Worm (Caenorhabditis elegans) whole organism, L1 larva: Measurements from ENCODE around the gene mut-7.

Source experiments
- C16A3.4 ChIP-seq: fragments of 150-350 bp; optimal IDR thresholded peaks from 2 replicates; lab custom pipeline; 2014; ENCODE audit warnings: missing biosample characterization, missing genetic modification characterization
- F16B12.6 ChIP-seq: fragments of 150-350 bp; optimal IDR thresholded peaks from 2 replicates; lab custom pipeline; 2014; ENCODE audit warnings: missing biosample characterization, missing genetic modification characterization
- alr-1 ChIP-seq: fragments of 200-800 bp; sonication (Bioruptor generic); optimal IDR thresholded peaks from 2 replicates; lab custom pipeline; 2018; ENCODE audit warnings: borderline replicate concordance, mild to moderate bottlenecking, missing genetic modification characterization, missing compliant biosample characterization
- ama-1 ChIP-seq: fragments of 150-350 bp; optimal IDR thresholded peaks from 2 replicates; lab custom pipeline; 2014
- blmp-1 ChIP-seq: fragments of 150-350 bp; optimal IDR thresholded peaks from 2 replicates; lab custom pipeline; 2014; ENCODE audit warnings: missing biosample characterization, missing genetic modification characterization
- ceh-63 ChIP-seq: fragments of 200-800 bp; sonication (Bioruptor generic); optimal IDR thresholded peaks from 2 replicates; lab custom pipeline; 2018; ENCODE audit warnings: mild to moderate bottlenecking, missing genetic modification characterization, missing compliant biosample characterization
- ceh-8 ChIP-seq: fragments of 200-800 bp; sonication (Bioruptor generic); optimal IDR thresholded peaks from 2 replicates; lab custom pipeline; 2018; ENCODE audit warnings: mild to moderate bottlenecking, missing genetic modification characterization, moderate library complexity, missing compliant biosample characterization
- ceh-82 ChIP-seq, 3 experiments: fragments of 150-350 bp in 1 of 3; sonication (generic microtip) in 2 of 3; optimal IDR thresholded peaks; 2 replicates each; lab custom pipeline; 2014 to 2017; ENCODE audit warnings: missing biosample characterization in 3 of 3, missing genetic modification characterization in 3 of 3
- ceh-88 ChIP-seq: fragments of 200-800 bp; sonication (Bioruptor generic); IDR thresholded peaks from 2 replicates; pipeline ENCODE4 v1.3.6; 2022; ENCODE audit warnings: missing genetic modification characterization, missing compliant biosample characterization
- ces-1 ChIP-seq: fragments of 150-350 bp; optimal IDR thresholded peaks from 2 replicates; lab custom pipeline; 2014; ENCODE audit warnings: missing biosample characterization, missing genetic modification reagents, missing genetic modification characterization
- dpl-1 ChIP-seq, 3 experiments: fragments of 150-350 bp in 2 of 3; sonication (generic microtip) in 1 of 3; optimal IDR thresholded peaks; 2 replicates each; lab custom pipeline; 2014 to 2017; ENCODE audit warnings: missing biosample characterization in 3 of 3, missing genetic modification characterization in 3 of 3, missing genetic modification reagents in 3 of 3
- efl-1 ChIP-seq, 4 experiments: fragments of 150-350 bp; optimal IDR thresholded peaks in 3 of 4; peaks in 1 of 4; 1 replicate in 1 of 4; 2 replicates in 3 of 4; lab custom pipeline; 2014; ENCODE audit warnings: missing biosample characterization in 2 of 4, missing genetic modification characterization in 2 of 4, missing genetic modification reagents in 2 of 4
- elt-3 ChIP-seq, 6 experiments: fragments of 150-350 bp in 1 of 6; sonication (generic microtip); optimal IDR thresholded peaks; 2 replicates each; lab custom pipeline; 2017 to 2018; ENCODE audit warnings: missing biosample characterization in 6 of 6, missing genetic modification characterization in 6 of 6, inconsistent platforms in 1 of 6
- grh-1 ChIP-seq: fragments of 200-800 bp; sonication (Bioruptor generic); IDR thresholded peaks from 2 replicates; pipeline ENCODE4 v1.3.6; 2022; ENCODE audit warnings: missing genetic modification reagents, missing genetic modification characterization, missing compliant biosample characterization
- hlh-17 ChIP-seq: fragments of 200-800 bp; sonication (Bioruptor generic); optimal IDR thresholded peaks from 2 replicates; lab custom pipeline; 2018; ENCODE audit warnings: missing genetic modification characterization, mild to moderate bottlenecking, missing compliant biosample characterization, moderate library complexity, borderline replicate concordance
- isw-1 ChIP-seq: fragments of 200-800 bp; sonication (Bioruptor generic); IDR thresholded peaks from 2 replicates; pipeline ENCODE4 v1.3.6; 2022; ENCODE audit warnings: missing genetic modification characterization, missing compliant biosample characterization
- lin-13 ChIP-seq: fragments of 150-350 bp; optimal IDR thresholded peaks from 2 replicates; lab custom pipeline; 2014; ENCODE audit warnings: missing biosample characterization, missing genetic modification reagents, missing genetic modification characterization
- lin-35 ChIP-seq, 2 experiments: fragments of 150-350 bp; optimal IDR thresholded peaks; 2 replicates each; lab custom pipeline; 2014; ENCODE audit warnings: missing biosample characterization in 2 of 2, missing genetic modification characterization in 2 of 2, missing genetic modification reagents in 2 of 2
- lsy-2 ChIP-seq, 2 experiments: fragments of 150-350 bp; optimal IDR thresholded peaks; 2 replicates each; lab custom pipeline; 2014; ENCODE audit warnings: missing biosample characterization in 2 of 2, missing genetic modification characterization in 2 of 2
- mef-2 ChIP-seq: fragments of 150-350 bp; optimal IDR thresholded peaks from 2 replicates; lab custom pipeline; 2014; ENCODE audit warnings: missing biosample characterization, missing genetic modification characterization
- mep-1 ChIP-seq: fragments of 150-350 bp; optimal IDR thresholded peaks from 2 replicates; lab custom pipeline; 2014; ENCODE audit warnings: missing biosample characterization, missing genetic modification characterization
- nhr-11 ChIP-seq: fragments of 150-350 bp; optimal IDR thresholded peaks from 2 replicates; lab custom pipeline; 2014; ENCODE audit warnings: missing biosample characterization, missing genetic modification characterization
- nhr-20 ChIP-seq: sonication (generic microtip); optimal IDR thresholded peaks from 2 replicates; lab custom pipeline; 2016; ENCODE audit warnings: mild to moderate bottlenecking, missing genetic modification characterization, missing compliant biosample characterization
- nhr-84 ChIP-seq: sonication (generic microtip); optimal IDR thresholded peaks from 2 replicates; lab custom pipeline; 2017; ENCODE audit warnings: missing biosample characterization, missing genetic modification characterization
- nhr-85 ChIP-seq: sonication (generic microtip); peaks from one replicate; lab custom pipeline; 2016; ENCODE audit warnings: missing genetic modification characterization, inconsistent platforms, missing compliant biosample characterization
- pqm-1 ChIP-seq: sonication (generic microtip); optimal IDR thresholded peaks from 3 replicates; lab custom pipeline; 2017; ENCODE audit warnings: missing biosample characterization, missing genetic modification characterization
- skn-1 ChIP-seq: fragments of 150-350 bp; optimal IDR thresholded peaks from 2 replicates; lab custom pipeline; 2014; ENCODE audit warnings: missing biosample characterization, missing genetic modification characterization
- snpc-4 ChIP-seq: fragments of 150-350 bp; optimal IDR thresholded peaks from 2 replicates; lab custom pipeline; 2014; ENCODE audit warnings: missing biosample characterization, missing genetic modification characterization
- snu-23 ChIP-seq: sonication (generic microtip); optimal IDR thresholded peaks from 2 replicates; lab custom pipeline; 2016; ENCODE audit warnings: missing genetic modification characterization, missing compliant biosample characterization
- tlp-1 ChIP-seq: fragments of 150-350 bp; optimal IDR thresholded peaks from 2 replicates; lab custom pipeline; 2014; ENCODE audit warnings: missing biosample characterization, missing genetic modification characterization
- unc-30 ChIP-seq: sonication (generic microtip); optimal IDR thresholded peaks from 2 replicates; lab custom pipeline; 2017; ENCODE audit warnings: missing biosample characterization, missing genetic modification characterization
- ztf-4 ChIP-seq: fragments of 150-350 bp; optimal IDR thresholded peaks from 2 replicates; lab custom pipeline; 2014; ENCODE audit warnings: missing biosample characterization, missing genetic modification characterization

Gene mut-7

DNA sequence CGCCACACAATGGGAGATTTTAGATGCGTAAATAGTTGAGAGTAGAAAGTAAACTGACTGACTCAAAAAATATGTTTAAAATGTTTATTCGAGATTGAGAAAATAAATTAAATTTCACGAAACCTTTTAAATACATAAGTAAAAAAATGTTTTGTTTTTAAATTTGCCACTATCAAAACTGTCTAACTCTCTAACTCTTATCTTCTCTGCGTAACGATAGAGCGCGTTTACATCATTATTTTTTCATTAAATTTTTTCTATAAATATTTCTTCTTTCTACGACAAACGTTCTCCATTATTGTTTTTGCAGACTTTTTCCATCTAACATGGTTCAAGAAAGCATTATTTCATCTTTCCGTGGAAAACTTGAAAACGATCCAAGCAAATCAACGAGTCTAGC is 636 bp upstream of the mut-7 start, which contains the start of gene eif-2Balpha (continued):
- TF ChIP-seq C16A3.4 (tag; lab: Kevin White, UChicago) (peak; percentile 40), mep-1 (peak; percentile 16), ceh-82 (tag; optimal IDR thresholded peaks at IDR 0.05; lab: Kevin White, UChicago) (peak in 1 of 3 experiments; percentile 30), lin-35 (GFP tag; optimal IDR thresholded peaks at IDR 0.05; lab: Kevin White, UChicago) (peak; percentile 44 to 90)
- TF ChIP-seq, all 84 proteins: peak for 16

DNA sequence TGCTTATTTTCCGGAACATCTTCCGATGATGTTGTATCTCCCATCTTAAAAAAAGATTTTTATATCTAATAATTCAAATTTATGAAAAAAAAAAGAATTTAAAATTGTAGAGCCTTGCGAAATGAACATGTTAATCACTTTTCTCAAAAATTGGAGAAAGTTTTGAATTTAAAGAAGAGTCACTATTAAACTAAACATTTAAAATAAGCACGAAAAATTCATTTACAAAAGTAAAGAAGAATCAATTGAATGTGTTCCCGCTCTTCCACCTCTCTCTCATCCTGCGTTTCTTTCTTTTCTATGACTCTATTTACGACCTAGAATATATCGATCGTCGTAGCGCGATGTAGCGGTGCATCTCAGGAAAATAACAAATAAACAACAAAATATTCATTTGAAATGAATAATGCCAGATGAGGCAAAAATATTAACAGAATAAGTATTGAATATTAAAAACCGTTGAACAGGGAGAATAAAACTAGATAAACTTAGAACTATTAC is 3.5 kb downstream of the mut-7 start, which contains the start of gene ZK1098.3:
Gene ZK1098.3, minus strand, starts transcription at position 51 of the 501 bp plus-strand sequence.
- TF ChIP-seq nhr-84 (tag; lab: Kevin White, UChicago), result no peak
- TF ChIP-seq pqm-1 (tag; lab: Kevin White, UChicago), result no peak
- TF ChIP-seq hlh-17, result no peak
- peak; percentile 15 for TF ChIP-seq blmp-1 (tag; lab: Kevin White, UChicago)
- no peak for TF ChIP-seq nhr-20
- TF ChIP-seq dpl-1 (GFP tag; optimal IDR thresholded peaks at IDR 0.05; lab: Kevin White, UChicago), result peak in 2 of 3 experiments; percentile 9 to 45
- TF ChIP-seq ces-1 (GFP tag; lab: Kevin White, UChicago), result no peak
- no peak for TF ChIP-seq nhr-85 (tag; lab: Kevin White, UChicago)
- peak; percentile 12 to 24 for TF ChIP-seq efl-1 (optimal IDR thresholded peaks at IDR 0.05; lab: Kevin White, UChicago)
- TF ChIP-seq efl-1 (GFP tag; optimal IDR thresholded peaks at IDR 0.05 in 1 of 2; lab: Kevin White, UChicago), result peak in 1 of 2 experiments; percentile 14
- peak in 1 of 2 experiments; percentile 12 for TF ChIP-seq lin-35 (GFP tag; optimal IDR thresholded peaks at IDR 0.05; lab: Kevin White, UChicago)
- peak; percentile 18 to 60 for TF ChIP-seq lsy-2 (tag; optimal IDR thresholded peaks at IDR 0.05; lab: Kevin White, UChicago)
- no peak for TF ChIP-seq grh-1 (GFP tag; lab: Robert Waterston, UW)
- TF ChIP-seq mep-1, result peak; percentile 49

DNA sequence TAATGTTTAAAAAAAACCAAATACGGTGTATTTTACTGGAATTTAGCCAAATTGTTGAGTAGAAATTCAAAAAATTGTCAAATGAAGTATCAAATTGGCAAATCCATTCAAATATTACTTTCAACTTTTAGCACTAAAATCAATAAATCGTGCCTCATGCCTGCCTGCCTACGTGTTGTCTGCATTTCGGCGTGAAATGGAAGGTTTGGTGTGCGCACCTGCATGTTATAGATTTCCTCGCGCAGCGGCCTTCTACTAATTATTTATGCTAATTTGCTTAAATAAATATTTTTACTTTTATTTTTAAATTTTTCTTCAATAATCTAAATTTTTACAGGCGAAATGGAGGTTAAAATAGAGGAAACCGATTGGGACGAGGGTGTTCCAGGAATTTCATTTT is 13.4 kb downstream of the mut-7 start, which contains the start of gene ZK1098.2:
Gene ZK1098.2, plus strand, starts transcription at position 336 of the 400 bp plus-strand sequence.
- TF ChIP-seq C16A3.4 (tag; lab: Kevin White, UChicago), result peak; percentile 28
- TF ChIP-seq F16B12.6 (tag; lab: Kevin White, UChicago), result peak; percentile 80
- peak; percentile 46 for TF ChIP-seq blmp-1 (tag; lab: Kevin White, UChicago)
- TF ChIP-seq lin-13 (GFP tag; lab: Kevin White, UChicago), result no peak
- no peak for TF ChIP-seq isw-1 (GFP tag; lab: Robert Waterston, UW)
- peak; percentile 22 to 32 for TF ChIP-seq lin-35 (GFP tag; optimal IDR thresholded peaks at IDR 0.05; lab: Kevin White, UChicago)
- peak in 1 of 3 experiments; percentile 42 for TF ChIP-seq dpl-1 (GFP tag; optimal IDR thresholded peaks at IDR 0.05; lab: Kevin White, UChicago)
- peak; percentile 23 for TF ChIP-seq snu-23 (GFP tag; lab: Kevin White, UChicago)
- TF ChIP-seq skn-1 (tag; lab: Kevin White, UChicago), result peak; percentile 1
- TF ChIP-seq unc-30, result no peak
- TF ChIP-seq nhr-85 (tag; lab: Kevin White, UChicago), result no peak
- TF ChIP-seq alr-1 (tag; lab: Kevin White, UChicago), result no peak
- TF ChIP-seq efl-1 (optimal IDR thresholded peaks at IDR 0.05; lab: Kevin White, UChicago), result peak; percentile 5 to 14
- TF ChIP-seq efl-1 (GFP tag; optimal IDR thresholded peaks at IDR 0.05 in 1 of 2; lab: Kevin White, UChicago), result peak in 1 of 2 experiments; percentile 23
- TF ChIP-seq mef-2 (tag; lab: Kevin White, UChicago), result no peak
- TF ChIP-seq mep-1, result peak; percentile 68
- no peak for TF ChIP-seq ama-1
- TF ChIP-seq nhr-11 (tag; lab: Kevin White, UChicago), result no peak
- peak; percentile 30 to 53 for TF ChIP-seq lsy-2 (tag; optimal IDR thresholded peaks at IDR 0.05; lab: Kevin White, UChicago)
- TF ChIP-seq elt-3 (tag; optimal IDR thresholded peaks at IDR 0.05; lab: Kevin White, UChicago), result peak in 1 of 6 experiments; percentile 7
- TF ChIP-seq ceh-82 (tag; optimal IDR thresholded peaks at IDR 0.05; lab: Kevin White, UChicago), result no peak
- no peak for TF ChIP-seq ceh-88

DNA sequence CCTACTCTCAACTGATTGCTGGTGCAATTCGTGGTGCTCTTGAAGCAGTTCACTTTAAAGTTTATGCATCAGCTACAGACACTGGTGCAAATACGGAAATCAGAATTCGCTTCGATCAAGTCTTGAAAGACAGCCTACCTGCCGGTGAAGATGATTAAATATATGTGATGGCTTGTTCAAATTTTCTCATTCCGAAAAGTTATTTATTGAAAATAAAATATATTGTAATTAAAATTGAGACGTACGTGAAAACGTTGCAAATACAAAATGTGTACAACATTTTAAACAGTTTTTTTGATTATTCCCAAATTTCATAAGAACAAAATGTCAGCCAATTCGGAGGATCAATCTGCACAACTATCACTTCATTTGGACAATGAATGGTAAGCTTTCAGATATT is 15.3 kb downstream of the mut-7 start, which contains the start of gene ZK1098.6:
Gene ZK1098.6, plus strand, starts transcription at position 301 of the 400 bp plus-strand sequence.
- no peak for TF ChIP-seq unc-30
- TF ChIP-seq ceh-8 (GFP tag; lab: Kevin White, UChicago), result no peak
- TF ChIP-seq tlp-1 (tag; lab: Kevin White, UChicago), result no peak
- TF ChIP-seq mef-2 (tag; lab: Kevin White, UChicago), result no peak
- TF ChIP-seq ztf-4, result no peak
- no peak for TF ChIP-seq snpc-4 (tag; lab: Kevin White, UChicago)
- no peak for TF ChIP-seq nhr-85 (tag; lab: Kevin White, UChicago)

DNA sequence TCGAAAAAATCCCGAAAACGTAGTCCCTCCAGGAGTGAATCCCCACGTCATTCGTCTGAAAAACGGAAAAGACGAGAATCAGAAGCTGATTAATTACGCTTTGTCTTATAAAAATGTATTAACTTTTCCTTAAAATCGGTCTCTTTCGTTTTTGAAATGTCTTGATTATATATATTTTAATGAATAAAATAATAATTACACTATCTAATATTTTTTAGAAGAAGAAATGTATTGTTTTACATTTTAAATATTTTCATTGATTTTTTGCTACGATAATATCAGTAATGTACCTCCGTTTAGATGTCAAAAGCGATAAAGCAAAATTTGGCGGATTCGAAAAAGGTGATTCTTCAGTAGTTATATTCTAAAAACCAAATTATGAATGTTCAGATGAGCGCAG is 16.9 kb downstream of the mut-7 start, which contains the start of gene trpp-3:
Gene trpp-3, plus strand, starts transcription at position 301 of the 400 bp plus-strand sequence.
- no peak for TF ChIP-seq C16A3.4 (tag; lab: Kevin White, UChicago)
- TF ChIP-seq ceh-63 (GFP tag; lab: Kevin White, UChicago), result no peak
